Fruit fly (Drosophila melanogaster): ENCODE results near the gene GluRIID.

Gene GluRIID

DNA sequence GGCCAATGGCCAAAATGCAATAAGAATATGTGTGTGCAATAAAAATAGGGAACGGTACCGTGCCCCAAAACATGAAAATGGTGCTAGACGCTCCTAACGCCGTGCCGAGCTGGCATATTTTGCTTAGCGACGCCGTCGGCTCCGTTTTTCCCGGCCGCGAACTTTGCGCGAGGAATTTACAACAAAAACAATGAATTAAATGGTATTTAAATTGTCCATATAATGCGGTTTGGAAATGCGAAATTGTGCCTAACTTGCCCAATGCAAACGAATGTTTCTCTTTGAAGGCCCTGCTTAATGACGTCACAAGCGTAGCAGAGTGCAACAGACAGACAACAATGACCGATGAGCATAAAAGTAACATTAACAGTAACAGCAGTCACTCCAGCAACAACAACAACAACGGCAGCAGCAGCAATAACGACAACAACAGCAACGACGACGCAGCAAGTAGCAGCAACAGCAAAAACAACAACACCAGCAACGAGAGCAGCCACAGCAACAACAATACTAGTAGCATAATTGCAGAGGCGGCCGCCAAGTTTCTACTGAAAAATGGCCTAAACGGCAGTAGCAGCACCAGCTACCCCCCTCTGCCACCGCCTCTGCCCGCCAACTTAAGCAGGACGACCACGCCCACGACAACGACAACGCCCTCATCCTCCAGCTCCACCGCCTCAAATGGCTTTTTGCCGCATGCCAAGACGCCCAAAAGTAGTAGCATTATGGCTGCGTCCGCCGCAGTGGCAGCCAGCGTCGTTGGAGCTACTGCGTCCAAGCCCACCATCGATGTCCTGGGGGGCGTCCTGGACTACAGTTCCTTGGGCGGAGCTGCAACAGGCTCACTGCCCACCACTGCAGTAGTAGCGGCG lies 29.7 kb downstream of the GluRIID start:
- TF ChIP-seq EcR (GFP tag; optimal IDR thresholded peaks at IDR 0.05) (no peak), usp (GFP tag; optimal IDR thresholded peaks at IDR 0.05) (no peak), pan (optimal IDR thresholded peaks at IDR 0.05) (no peak), Dll (optimal IDR thresholded peaks at IDR 0.05) (no peak), psq (optimal IDR thresholded peaks at IDR 0.05) (no peak), CG8478 (optimal IDR thresholded peaks at IDR 0.05) (no peak)

DNA sequence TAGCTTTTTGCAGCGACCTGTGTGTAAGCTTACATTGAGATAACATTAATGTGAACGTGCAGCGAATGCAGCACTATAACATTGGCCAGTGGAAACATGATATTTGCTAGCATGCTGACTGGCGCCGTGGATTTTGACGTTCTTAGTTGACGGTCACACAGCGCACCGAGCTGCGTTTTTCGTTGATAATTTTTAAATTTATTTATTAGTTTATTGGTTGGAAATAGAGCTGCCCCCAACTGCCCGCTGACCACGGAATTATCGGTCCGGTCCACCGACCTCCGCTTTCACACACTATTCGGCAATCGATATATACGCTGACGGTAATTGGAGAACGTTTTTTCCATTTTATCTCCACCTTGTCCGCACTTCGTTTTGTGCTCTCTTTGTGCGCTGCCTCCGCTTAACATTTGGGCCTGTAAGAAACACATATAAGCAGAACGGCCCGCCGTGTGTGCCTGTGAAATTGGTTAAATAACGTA lies 30.4 kb downstream of the GluRIID start, which contains the start of gene H:
TSS of gene H (plus strand) at position 134 of the 482 bp plus-strand sequence.
- TF ChIP-seq psq (optimal IDR thresholded peaks at IDR 0.05) = no peak
- TF ChIP-seq EcR (GFP tag; optimal IDR thresholded peaks at IDR 0.05) = no peak
- no peak for TF ChIP-seq pan (optimal IDR thresholded peaks at IDR 0.05)
- TF ChIP-seq Dll (optimal IDR thresholded peaks at IDR 0.05) = no peak
- no peak for TF ChIP-seq usp (GFP tag; optimal IDR thresholded peaks at IDR 0.05)
- no peak for TF ChIP-seq CG8478 (optimal IDR thresholded peaks at IDR 0.05)

DNA sequence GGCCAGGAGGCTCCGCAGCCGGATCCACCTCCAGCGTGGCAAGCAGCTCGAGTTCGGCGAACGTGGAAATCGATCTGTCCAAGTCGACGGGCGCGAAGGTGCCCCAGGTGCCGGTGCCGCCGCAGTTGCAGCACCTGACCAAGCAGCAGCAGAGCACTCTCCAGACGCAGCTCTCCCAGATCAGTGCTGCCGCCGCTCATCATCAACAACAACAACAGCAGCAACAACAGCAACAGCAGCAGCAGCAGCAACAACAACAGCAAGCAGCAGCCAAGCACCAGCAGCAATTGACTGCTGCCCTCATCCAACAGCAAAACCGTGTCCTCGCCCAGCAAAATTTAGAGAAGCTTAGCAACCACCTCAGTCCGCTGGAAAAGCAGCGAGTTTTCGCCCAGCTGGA lies 33.3 kb downstream of the GluRIID start:
- TF ChIP-seq psq (optimal IDR thresholded peaks at IDR 0.05) (no peak), EcR (GFP tag; optimal IDR thresholded peaks at IDR 0.05) (no peak), CG8478 (optimal IDR thresholded peaks at IDR 0.05) (no peak), pan (optimal IDR thresholded peaks at IDR 0.05) (no peak), Dll (optimal IDR thresholded peaks at IDR 0.05) (no peak), usp (GFP tag; optimal IDR thresholded peaks at IDR 0.05) (no peak)

dm6 chr3R:20617583-20617982 lies 34.7 kb downstream of the GluRIID start, which contains the start of gene CG5466:
Gene CG5466, plus strand, starts transcription at chr3R:20617883.
- TF ChIP-seq psq (optimal IDR thresholded peaks at IDR 0.05) (no peak), CG8478 (optimal IDR thresholded peaks at IDR 0.05) (no peak), Dll (optimal IDR thresholded peaks at IDR 0.05) (no peak), usp (GFP tag; optimal IDR thresholded peaks at IDR 0.05) (no peak), EcR (GFP tag; optimal IDR thresholded peaks at IDR 0.05) (no peak), pan (optimal IDR thresholded peaks at IDR 0.05) (no peak)

dm6 chr3R:20616801-20617200 lies 35.4 kb downstream of the GluRIID start, which contains the start of gene CG15923:
Gene CG15923, minus strand, starts transcription at chr3R:20616901.
- TF ChIP-seq psq (optimal IDR thresholded peaks at IDR 0.05) (no peak), CG8478 (optimal IDR thresholded peaks at IDR 0.05) (no peak), Dll (optimal IDR thresholded peaks at IDR 0.05) (no peak), usp (GFP tag; optimal IDR thresholded peaks at IDR 0.05) (no peak), pan (optimal IDR thresholded peaks at IDR 0.05) (no peak), EcR (GFP tag; optimal IDR thresholded peaks at IDR 0.05) (no peak)

- TF ChIP-seq pan (optimal IDR thresholded peaks at IDR 0.05) (no peak), EcR (GFP tag; optimal IDR thresholded peaks at IDR 0.05) (no peak), Dll (optimal IDR thresholded peaks at IDR 0.05) (no peak), psq (optimal IDR thresholded peaks at IDR 0.05) (no peak), CG8478 (optimal IDR thresholded peaks at IDR 0.05) (no peak), usp (GFP tag; optimal IDR thresholded peaks at IDR 0.05) (no peak)
Observed at dm6 chr3R:20608199-20608598, 44.1 kb downstream of the GluRIID start.

- TF ChIP-seq pan (optimal IDR thresholded peaks at IDR 0.05) = no peak
- no peak for TF ChIP-seq Dll (optimal IDR thresholded peaks at IDR 0.05)
- TF ChIP-seq EcR (GFP tag; optimal IDR thresholded peaks at IDR 0.05) = no peak
- TF ChIP-seq CG8478 (optimal IDR thresholded peaks at IDR 0.05) = no peak
- TF ChIP-seq usp (GFP tag; optimal IDR thresholded peaks at IDR 0.05) = no peak
- no peak for TF ChIP-seq psq (optimal IDR thresholded peaks at IDR 0.05)
Observed at dm6 chr3R:20605562-20606155, 46.6 kb downstream of the GluRIID start.

DNA sequence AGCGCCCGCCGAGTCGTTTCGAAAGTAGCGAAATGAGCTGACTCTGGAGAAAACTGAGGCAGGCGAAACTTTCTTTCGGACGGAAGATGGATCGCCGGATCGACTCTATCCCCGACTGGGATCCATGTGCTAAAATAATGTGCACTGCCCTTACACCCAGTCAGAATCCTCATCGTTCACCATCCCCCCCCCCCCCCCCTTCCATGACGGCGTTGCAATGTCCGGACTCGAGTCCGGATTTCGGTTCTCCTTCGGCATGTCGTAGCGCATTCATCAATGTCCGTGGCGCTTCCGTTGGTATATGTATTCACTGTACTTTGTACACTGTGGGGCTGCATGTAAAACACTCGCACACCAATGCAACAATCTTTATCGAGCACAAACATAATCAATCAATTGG lies 47.2 kb downstream of the GluRIID start:
- no peak for TF ChIP-seq EcR (GFP tag; optimal IDR thresholded peaks at IDR 0.05)
- no peak for TF ChIP-seq pan (optimal IDR thresholded peaks at IDR 0.05)
- no peak for TF ChIP-seq usp (GFP tag; optimal IDR thresholded peaks at IDR 0.05)
- no peak for TF ChIP-seq psq (optimal IDR thresholded peaks at IDR 0.05)
- no peak for TF ChIP-seq CG8478 (optimal IDR thresholded peaks at IDR 0.05)
- no peak for TF ChIP-seq Dll (optimal IDR thresholded peaks at IDR 0.05)

DNA sequence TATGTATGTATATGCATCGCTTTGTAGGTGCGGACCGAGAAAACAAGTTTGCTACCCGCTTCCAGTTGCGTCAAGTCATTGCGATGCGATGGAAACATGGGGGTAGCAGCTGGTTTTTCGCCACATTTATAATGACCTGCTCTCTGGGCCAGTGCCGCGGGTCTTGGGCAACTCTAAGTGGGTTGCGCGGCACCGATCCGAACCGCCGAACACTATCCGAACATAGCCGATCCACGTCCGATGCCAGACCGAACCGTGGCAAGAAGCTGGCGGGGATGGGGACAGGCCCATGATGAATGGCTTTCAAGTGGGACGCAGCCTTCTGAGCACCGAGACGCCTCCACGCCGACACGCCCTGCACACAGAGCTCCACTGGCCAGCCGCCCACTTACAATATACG lies 48.2 kb downstream of the GluRIID start:
- TF ChIP-seq usp (GFP tag; optimal IDR thresholded peaks at IDR 0.05) = no peak
- no peak for TF ChIP-seq Dll (optimal IDR thresholded peaks at IDR 0.05)
- TF ChIP-seq EcR (GFP tag; optimal IDR thresholded peaks at IDR 0.05) = no peak
- TF ChIP-seq CG8478 (optimal IDR thresholded peaks at IDR 0.05) = no peak
- no peak for TF ChIP-seq psq (optimal IDR thresholded peaks at IDR 0.05)
- no peak for TF ChIP-seq pan (optimal IDR thresholded peaks at IDR 0.05)

dm6 chr3R:20602599-20602998 lies 49.7 kb downstream of the GluRIID start:
- TF ChIP-seq Dll (optimal IDR thresholded peaks at IDR 0.05) (no peak), psq (optimal IDR thresholded peaks at IDR 0.05) (no peak), usp (GFP tag; optimal IDR thresholded peaks at IDR 0.05) (no peak), pan (optimal IDR thresholded peaks at IDR 0.05) (no peak), EcR (GFP tag; optimal IDR thresholded peaks at IDR 0.05) (no peak), CG8478 (optimal IDR thresholded peaks at IDR 0.05) (no peak)

- no peak for TF ChIP-seq Dll (optimal IDR thresholded peaks at IDR 0.05)
- TF ChIP-seq pan (optimal IDR thresholded peaks at IDR 0.05) = no peak
- no peak for TF ChIP-seq CG8478 (optimal IDR thresholded peaks at IDR 0.05)
- no peak for TF ChIP-seq usp (GFP tag; optimal IDR thresholded peaks at IDR 0.05)
- no peak for TF ChIP-seq EcR (GFP tag; optimal IDR thresholded peaks at IDR 0.05)
- TF ChIP-seq psq (optimal IDR thresholded peaks at IDR 0.05) = no peak
Observed at dm6 chr3R:20600109-20600508, 52.1 kb downstream of the GluRIID start.
